Fruit fly (Drosophila melanogaster) whole organism, embryonic: Measurements from ENCODE around the gene CG5021.

ENCODE experiments used
- Abd-B ChIP-seq: fragments of 200-800 bp; sonication (Bioruptor generic); optimal IDR thresholded peaks from 2 replicates; lab custom pipeline; 2018; ENCODE audit warnings: missing biosample characterization, mild to moderate bottlenecking, missing genetic modification characterization, moderate library complexity
- Awh ChIP-seq: fragments of 200-800 bp; sonication (Bioruptor generic); IDR thresholded peaks from 2 replicates; pipeline ENCODE4, ENCODE4 v1.3.6; 2022; ENCODE audit warnings: missing biosample characterization, missing genetic modification characterization
- Bteb2 ChIP-seq: fragments of 200-800 bp; sonication (Bioruptor generic); optimal IDR thresholded peaks from 2 replicates; lab custom pipeline; 2016; ENCODE audit warnings: missing biosample characterization, missing genetic modification characterization
- CG10267 ChIP-seq: fragments of 200-800 bp; sonication (Bioruptor generic); optimal IDR thresholded peaks from 2 replicates; lab custom pipeline; 2018; ENCODE audit warnings: missing biosample characterization, mild to moderate bottlenecking, missing genetic modification characterization, moderate library complexity
- CG11247 ChIP-seq: fragments of 200-800 bp; sonication (Bioruptor generic); IDR thresholded peaks from 2 replicates; pipeline ENCODE4 v1.3.6; 2022; ENCODE audit warnings: missing biosample characterization, missing genetic modification characterization
- CG11504 ChIP-seq: fragments of 200-800 bp; sonication (Bioruptor generic); optimal IDR thresholded peaks from 3 replicates; lab custom pipeline; 2019; ENCODE audit warnings: missing biosample characterization, mild to moderate bottlenecking, missing genetic modification characterization, moderate library complexity
- CG1233 ChIP-seq: fragments of 200-800 bp; sonication (Bioruptor generic); optimal IDR thresholded peaks from 4 replicates; lab custom pipeline; 2018; ENCODE audit warnings: missing biosample characterization, mild to moderate bottlenecking, missing genetic modification characterization
- CG13624 ChIP-seq: fragments of 200-800 bp; sonication (Bioruptor generic); optimal IDR thresholded peaks from 2 replicates; lab custom pipeline; 2016; ENCODE audit warnings: missing biosample characterization, missing genetic modification characterization
- CG14014 ChIP-seq: fragments of 200-800 bp; sonication (Bioruptor generic); IDR thresholded peaks from 2 replicates; pipeline ENCODE4 v1.3.6; 2022; ENCODE audit warnings: missing biosample characterization, missing genetic modification characterization
- CG16813 ChIP-seq: fragments of 200-800 bp; sonication (Bioruptor generic); IDR thresholded peaks from 3 replicates; pipeline ENCODE4 v1.3.6; 2022; ENCODE audit warnings: missing biosample characterization, missing genetic modification characterization; ENCODE audit not compliant: partially characterized antibody
- CG17359 ChIP-seq: fragments of 200-800 bp; sonication (Bioruptor generic); optimal IDR thresholded peaks from 3 replicates; lab custom pipeline; 2018; ENCODE audit warnings: missing biosample characterization, mild to moderate bottlenecking, missing genetic modification characterization, moderate library complexity
- CG17385 ChIP-seq: fragments of 200-800 bp; sonication (Bioruptor generic); optimal IDR thresholded peaks from 3 replicates; lab custom pipeline; 2018; ENCODE audit warnings: missing biosample characterization, mild to moderate bottlenecking, missing genetic modification characterization
- CG2678 ChIP-seq: fragments of 200-800 bp; sonication (Bioruptor generic); optimal IDR thresholded peaks from 3 replicates; lab custom pipeline; 2019; ENCODE audit warnings: missing biosample characterization, mild to moderate bottlenecking, missing genetic modification characterization, moderate library complexity
- CG31365 ChIP-seq: fragments of 200-800 bp; sonication (Bioruptor generic); optimal IDR thresholded peaks from 2 replicates; lab custom pipeline; 2018; ENCODE audit warnings: missing biosample characterization, mild to moderate bottlenecking, missing genetic modification characterization
- CG31388 ChIP-seq: fragments of 200-800 bp; sonication (Bioruptor generic); optimal IDR thresholded peaks from 2 replicates; lab custom pipeline; 2016; ENCODE audit warnings: missing biosample characterization, missing genetic modification characterization
- CG3407 ChIP-seq: fragments of 200-800 bp; sonication (Bioruptor generic); optimal IDR thresholded peaks from 2 replicates; lab custom pipeline; 2018; ENCODE audit warnings: missing biosample characterization, mild to moderate bottlenecking, missing genetic modification characterization
- CG34422 ChIP-seq: fragments of 200-800 bp; sonication (Bioruptor generic); IDR thresholded peaks from 3 replicates; pipeline ENCODE4 v1.3.6; 2022; ENCODE audit warnings: missing biosample characterization, missing genetic modification characterization
- CG3995 ChIP-seq: fragments of 200-800 bp; sonication (Bioruptor generic); optimal IDR thresholded peaks from 3 replicates; lab custom pipeline; 2016; ENCODE audit warnings: missing biosample characterization, missing genetic modification characterization
- CG4730 ChIP-seq: fragments of 200-800 bp; sonication (Bioruptor generic); IDR thresholded peaks from 2 replicates; pipeline ENCODE4 v1.3.6; 2022; ENCODE audit warnings: missing biosample characterization, missing genetic modification characterization
- CG6272 ChIP-seq: fragments of 200-800 bp; sonication (Bioruptor generic); IDR thresholded peaks from 2 replicates; pipeline ENCODE4 v1.3.6; 2022; ENCODE audit warnings: missing biosample characterization, missing genetic modification characterization
- CG8089 ChIP-seq: fragments of 200-800 bp; sonication (Bioruptor generic); optimal IDR thresholded peaks from 3 replicates; lab custom pipeline; 2016; ENCODE audit warnings: missing biosample characterization, missing genetic modification characterization
- CG8359 ChIP-seq: fragments of 200-800 bp; sonication (Bioruptor generic); optimal IDR thresholded peaks from 2 replicates; lab custom pipeline; 2017; ENCODE audit warnings: missing biosample characterization, mild to moderate bottlenecking, missing genetic modification characterization, borderline replicate concordance
- CG8944 ChIP-seq: fragments of 200-800 bp; sonication (Bioruptor generic); optimal IDR thresholded peaks from 3 replicates; lab custom pipeline; 2016; ENCODE audit warnings: missing biosample characterization, missing genetic modification characterization
- CG9437 ChIP-seq: fragments of 200-800 bp; sonication (Bioruptor generic); optimal IDR thresholded peaks from 2 replicates; lab custom pipeline; 2018; ENCODE audit warnings: missing biosample characterization, mild to moderate bottlenecking, missing genetic modification characterization
- Dip3 ChIP-seq: fragments of 200-800 bp; sonication (Bioruptor generic); optimal IDR thresholded peaks from 3 replicates; lab custom pipeline; 2016; ENCODE audit warnings: missing biosample characterization, missing genetic modification characterization
- HmgZ ChIP-seq: fragments of 200-800 bp; sonication (Bioruptor generic); optimal IDR thresholded peaks from 2 replicates; lab custom pipeline; 2018; ENCODE audit warnings: missing biosample characterization, mild to moderate bottlenecking, missing genetic modification characterization
- Hmx ChIP-seq: fragments of 200-800 bp; sonication (Bioruptor generic); optimal IDR thresholded peaks from 2 replicates; lab custom pipeline; 2016; ENCODE audit warnings: missing biosample characterization, missing genetic modification characterization
- Nf-YB ChIP-seq: fragments of 200-800 bp; sonication (Bioruptor generic); optimal IDR thresholded peaks from 3 replicates; lab custom pipeline; 2019; ENCODE audit warnings: missing biosample characterization, mild to moderate bottlenecking, missing genetic modification characterization, moderate library complexity
- NfI ChIP-seq: fragments of 200-800 bp; sonication (Bioruptor generic); optimal IDR thresholded peaks from 3 replicates; lab custom pipeline; 2018; ENCODE audit warnings: missing biosample characterization, mild to moderate bottlenecking, missing genetic modification characterization, moderate library complexity
- Oaz ChIP-seq: fragments of 200-800 bp; sonication (Bioruptor generic); IDR thresholded peaks from 2 replicates; pipeline ENCODE4 v1.3.6; 2022; ENCODE audit warnings: missing biosample characterization, missing genetic modification characterization
- Rx ChIP-seq: fragments of 200-800 bp; sonication (Bioruptor generic); IDR thresholded peaks from 2 replicates; pipeline ENCODE4 v1.3.6; 2022; ENCODE audit warnings: missing biosample characterization, missing genetic modification characterization
- Side ChIP-seq: fragments of 200-800 bp; sonication (Bioruptor generic); optimal IDR thresholded peaks from 2 replicates; lab custom pipeline; 2016; ENCODE audit warnings: missing biosample characterization, missing genetic modification characterization
- al ChIP-seq: fragments of 200-800 bp; sonication (Bioruptor generic); IDR thresholded peaks from 2 replicates; pipeline ENCODE4 v1.3.6; 2022; ENCODE audit warnings: missing biosample characterization, missing genetic modification characterization
- bab2 ChIP-seq: fragments of 200-800 bp; sonication (Bioruptor generic); optimal IDR thresholded peaks from 2 replicates; lab custom pipeline; 2016; ENCODE audit warnings: missing biosample characterization, missing genetic modification characterization
- cg ChIP-seq: fragments of 200-800 bp; sonication (Bioruptor generic); optimal IDR thresholded peaks from 3 replicates; lab custom pipeline; 2019; ENCODE audit warnings: missing biosample characterization, mild to moderate bottlenecking, missing genetic modification characterization, moderate library complexity
- crol ChIP-seq: fragments of 200-800 bp; sonication (Bioruptor generic); IDR thresholded peaks from 2 replicates; pipeline ENCODE4 v1.3.6; 2022; ENCODE audit warnings: missing biosample characterization, missing genetic modification characterization
- dpn ChIP-seq, 2 experiments: fragments of 200-800 bp; sonication (Bioruptor generic); optimal IDR thresholded peaks; 3 replicates each; lab custom pipeline; 2016; ENCODE audit warnings: missing biosample characterization in 2 of 2, missing genetic modification characterization in 2 of 2
- dysf ChIP-seq: fragments of 200-800 bp; sonication (Bioruptor generic); IDR thresholded peaks from 3 replicates; pipeline ENCODE4 v1.3.6; 2022; ENCODE audit warnings: missing biosample characterization, missing genetic modification characterization
- fru ChIP-seq: fragments of >200 bp; optimal IDR thresholded peaks from 2 replicates; lab custom pipeline; 2017
- gfzf ChIP-seq: fragments of 200-800 bp; sonication (Bioruptor generic); optimal IDR thresholded peaks from 2 replicates; lab custom pipeline; 2016; ENCODE audit warnings: missing biosample characterization, mild to moderate bottlenecking, missing genetic modification characterization, moderate library complexity
- jigr1 ChIP-seq: fragments of 200-800 bp; sonication (Bioruptor generic); IDR thresholded peaks from 3 replicates; pipeline ENCODE4 v1.3.6; 2022; ENCODE audit warnings: missing biosample characterization, missing genetic modification characterization
- klu ChIP-seq: fragments of 200-800 bp; sonication (Bioruptor generic); IDR thresholded peaks from 2 replicates; pipeline ENCODE4 v1.3.6; 2022; ENCODE audit warnings: missing biosample characterization, missing genetic modification characterization
- knrl ChIP-seq: fragments of 200-800 bp; sonication (Bioruptor generic); IDR thresholded peaks from 3 replicates; pipeline ENCODE4 v1.3.6; 2022; ENCODE audit warnings: missing biosample characterization, missing genetic modification characterization; ENCODE audit not compliant: partially characterized antibody
- lilli ChIP-seq: fragments of 200-800 bp; sonication (Bioruptor generic); optimal IDR thresholded peaks from 3 replicates; lab custom pipeline; 2016; ENCODE audit warnings: missing biosample characterization, missing genetic modification characterization
- lmd ChIP-seq: fragments of 200-800 bp; sonication (Bioruptor generic); IDR thresholded peaks from 2 replicates; pipeline ENCODE4 v1.3.6; 2022; ENCODE audit warnings: missing biosample characterization, missing genetic modification characterization
- lola ChIP-seq, 3 experiments: fragments of >200 bp in 2 of 3; fragments of 200-800 bp in 1 of 3; sonication (Bioruptor generic) in 1 of 3; optimal IDR thresholded peaks; 2 replicates each; lab custom pipeline; 2017 to 2019; ENCODE audit warnings: missing biosample characterization in 3 of 3, missing genetic modification characterization in 3 of 3, mild to moderate bottlenecking in 1 of 3, moderate library complexity in 1 of 3
- pb ChIP-seq: fragments of 200-800 bp; sonication (Bioruptor generic); optimal IDR thresholded peaks from 3 replicates; lab custom pipeline; 2016; ENCODE audit warnings: missing biosample characterization, missing genetic modification characterization
- peb ChIP-seq: fragments of 200-800 bp; sonication (Bioruptor generic); IDR thresholded peaks from 2 replicates; pipeline ENCODE4 v1.3.6; 2022; ENCODE audit warnings: missing biosample characterization, missing genetic modification characterization
- ranshi ChIP-seq: fragments of 200-800 bp; sonication (Bioruptor generic); IDR thresholded peaks from 2 replicates; pipeline ENCODE4 v1.3.6; 2022; ENCODE audit warnings: missing biosample characterization, missing genetic modification characterization
- repo ChIP-seq: fragments of 200-800 bp; sonication (Bioruptor generic); optimal IDR thresholded peaks from 2 replicates; lab custom pipeline; 2016; ENCODE audit warnings: missing biosample characterization, missing genetic modification characterization
- sd ChIP-seq: fragments of 200-800 bp; sonication (Bioruptor generic); optimal IDR thresholded peaks from 3 replicates; lab custom pipeline; 2018; ENCODE audit warnings: missing biosample characterization, mild to moderate bottlenecking, missing genetic modification characterization, moderate library complexity
- sisA ChIP-seq: fragments of 200-800 bp; sonication (Bioruptor generic); IDR thresholded peaks from 2 replicates; pipeline ENCODE4 v1.3.6; 2022; ENCODE audit warnings: missing biosample characterization, missing genetic modification characterization

The CG5021 gene

DNA sequence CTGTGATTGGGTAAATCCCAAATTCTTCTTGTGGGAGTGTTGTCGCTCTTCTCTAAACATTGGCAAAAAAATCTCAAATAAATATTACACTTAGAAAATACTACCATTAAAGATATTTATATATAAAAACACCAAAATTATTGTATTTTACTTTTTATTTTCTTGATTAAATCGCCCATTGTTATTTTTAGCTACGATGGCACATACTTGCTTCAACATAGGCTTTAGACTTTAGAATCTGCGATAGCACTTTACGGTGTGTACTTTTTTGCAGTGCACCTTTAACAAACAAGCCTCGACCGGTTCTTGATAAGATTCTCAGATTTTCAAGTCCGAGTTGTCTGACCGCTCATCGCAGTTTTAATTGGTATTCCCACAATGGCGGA lies 12.0 kb upstream of the CG5021 start, which contains the start of gene GNBP3 (continued):
- TF ChIP-seq al (GFP tag; lab: Robert Waterston, UW): peak; percentile 39
- TF ChIP-seq dpn (GFP tag; optimal IDR thresholded peaks at IDR 0.05; lab: Kevin White, UChicago): peak; percentile 31 to 38
- TF ChIP-seq CG3995 (GFP tag; lab: Kevin White, UChicago): peak; percentile 25
- peak; percentile 80 for TF ChIP-seq CG11504 (tag; lab: Kevin White, UChicago)
- TF ChIP-seq Rx: peak; percentile 42; the same call in 1 of the 2 replicates
- peak; percentile 87 for TF ChIP-seq CG2678 (tag; lab: Kevin White, UChicago)
- no peak for TF ChIP-seq Side (GFP tag; lab: Kevin White, UChicago)
- TF ChIP-seq pb (GFP tag; lab: Kevin White, UChicago): no peak
- TF ChIP-seq Awh (GFP tag; lab: Robert Waterston, UW): no peak
- TF ChIP-seq peb (GFP tag; lab: Robert Waterston, UW): no peak
- no peak for TF ChIP-seq CG4730 (GFP tag; lab: Robert Waterston, UW)
- no peak for TF ChIP-seq CG31388 (GFP tag; lab: Kevin White, UChicago)
- peak; percentile 19 for TF ChIP-seq CG31365 (tag; lab: Kevin White, UChicago)
- peak; percentile 61 for TF ChIP-seq CG17359
- no peak for TF ChIP-seq crol
- TF ChIP-seq CG6272 (GFP tag; lab: Robert Waterston, UW): 0 out of 2 replicates have a peak, but pooled peaks have one; percentile 19
- TF ChIP-seq CG10267: peak; percentile 81
- TF ChIP-seq CG16813 (GFP tag; lab: Robert Waterston, UW): no peak
- no peak for TF ChIP-seq cg (GFP tag; lab: Kevin White, UChicago)
- TF ChIP-seq CG34422 (GFP tag; lab: Robert Waterston, UW): no peak
- TF ChIP-seq NfI (GFP tag; lab: Kevin White, UChicago): peak; percentile 16
- TF ChIP-seq lilli (GFP tag; lab: Kevin White, UChicago): peak; percentile 64
- peak; percentile 25 for TF ChIP-seq HmgZ (tag; lab: Kevin White, UChicago)
- TF ChIP-seq Hmx (GFP tag; lab: Kevin White, UChicago): no peak
- TF ChIP-seq klu (GFP tag; lab: Robert Waterston, UW): peak; percentile 36; the same call in 1 of the 2 replicates
- TF ChIP-seq CG13624: peak; percentile 16
- TF ChIP-seq CG8944: no peak
- 0 out of 2 replicates have a peak, but pooled peaks have one; percentile 32 for TF ChIP-seq ranshi (GFP tag; lab: Robert Waterston, UW)
- peak; percentile 83 for TF ChIP-seq CG1233 (GFP tag; lab: Kevin White, UChicago)
- peak; percentile 68 for TF ChIP-seq dysf (GFP tag; lab: Robert Waterston, UW)
- TF ChIP-seq Oaz (GFP tag; lab: Robert Waterston, UW): no peak
- peak; percentile 37 for TF ChIP-seq CG3407 (GFP tag; lab: Kevin White, UChicago)
- no peak for TF ChIP-seq Dip3
- no peak for TF ChIP-seq repo
- no peak for TF ChIP-seq Bteb2 (GFP tag; lab: Kevin White, UChicago)
- TF ChIP-seq CG14014 (GFP tag; lab: Robert Waterston, UW): peak; percentile 57; the same call in 1 of the 2 replicates
- peak; percentile 78 for TF ChIP-seq sisA (GFP tag; lab: Robert Waterston, UW)
- peak; percentile 16 for TF ChIP-seq CG17385 (GFP tag; lab: Kevin White, UChicago)
- peak in 1 of 3 experiments; percentile 54 for TF ChIP-seq lola (GFP tag; optimal IDR thresholded peaks at IDR 0.05; lab: Kevin White, UChicago)
- TF ChIP-seq Nf-YB (GFP tag; lab: Kevin White, UChicago): peak; percentile 51
- TF ChIP-seq knrl (GFP tag; lab: Robert Waterston, UW): no peak
- no peak for TF ChIP-seq CG11247 (GFP tag; lab: Robert Waterston, UW)
- TF ChIP-seq bab2 (GFP tag; lab: Kevin White, UChicago): peak; percentile 59
- TF ChIP-seq fru (lab: Kevin White, UChicago): no peak
- TF ChIP-seq sd (tag; lab: Kevin White, UChicago): no peak
- TF ChIP-seq CG8089 (GFP tag; lab: Kevin White, UChicago): no peak
- no peak for TF ChIP-seq CG9437
- no peak for TF ChIP-seq lmd (GFP tag; lab: Robert Waterston, UW)
- TF ChIP-seq CG8359 (GFP tag; lab: Kevin White, UChicago): no peak
- TF ChIP-seq jigr1 (GFP tag; lab: Robert Waterston, UW): no peak
- TF ChIP-seq gfzf (GFP tag; lab: Kevin White, UChicago): no peak
- peak; percentile 54 for TF ChIP-seq Abd-B (GFP tag; lab: Kevin White, UChicago)
